Worm (Caenorhabditis elegans) whole organism, mixed stage, embryonic: ENCODE measurements around the gene dnj-3.

ENCODE experiments used
- nhr-76 ChIP-seq: sonication (generic microtip); optimal IDR thresholded peaks from 2 replicates; lab custom pipeline; 2017; ENCODE audit warnings: missing biosample characterization, missing genetic modification characterization
- pha-4 ChIP-seq: fragments of 150-350 bp; optimal IDR thresholded peaks from 2 replicates; lab custom pipeline; 2018; ENCODE audit warnings: missing biosample characterization, missing genetic modification reagents, missing genetic modification characterization

ce11 chrV:15071015-15071810, 2.7 kb downstream of the dnj-3 start, which contains the start of gene unc-76:
- TF ChIP-seq nhr-76 (tag; lab: Kevin White, UChicago) (no peak), pha-4 (peak; percentile 79)
